Fruit fly (Drosophila melanogaster) ovary, adult (tissue): ENCODE results near the gene CG2938.
"Not testable (repeated sequence)": the region's sequence is repeated elsewhere in the genome, so short reads cannot be mapped to it uniquely, and the experiment has no call there.

ENCODE experiments used
- CG17801 ChIP-seq: fragments of 200-800 bp; optimal IDR thresholded peaks from 2 replicates; lab custom pipeline; 2019; ENCODE audit warnings: missing biosample characterization, mild to moderate bottlenecking, missing genetic modification characterization, moderate library complexity; ENCODE audit not compliant: partially characterized antibody

CG2938 gene

DNA sequence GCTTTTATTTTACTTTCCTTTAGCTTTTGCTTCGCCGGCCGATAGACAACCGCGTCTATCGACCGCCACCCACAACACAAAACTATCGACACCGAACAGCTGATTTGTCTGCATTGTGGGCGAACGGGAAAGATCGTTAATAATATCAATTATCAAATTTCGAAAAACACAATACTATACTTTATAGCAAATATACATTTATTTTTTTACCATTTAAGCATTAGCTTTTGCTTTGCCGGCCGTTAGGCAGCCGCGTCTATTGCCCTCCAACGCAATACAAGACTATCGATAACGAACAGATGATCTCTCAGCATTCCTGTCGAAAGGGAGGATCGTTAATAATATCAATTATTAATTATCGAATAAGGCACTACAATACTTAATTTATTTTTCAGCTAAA lies at the start of gene CG2938, which contains the start of gene Glos:
CG2938 (minus strand) TSS at position 296 of the 400 bp plus-strand sequence.
Glos (plus strand) TSS at position 344 of the 400 bp plus-strand sequence.
- peak; percentile 11 for TF ChIP-seq CG17801 (GFP tag; lab: Kevin White, UChicago)

DNA sequence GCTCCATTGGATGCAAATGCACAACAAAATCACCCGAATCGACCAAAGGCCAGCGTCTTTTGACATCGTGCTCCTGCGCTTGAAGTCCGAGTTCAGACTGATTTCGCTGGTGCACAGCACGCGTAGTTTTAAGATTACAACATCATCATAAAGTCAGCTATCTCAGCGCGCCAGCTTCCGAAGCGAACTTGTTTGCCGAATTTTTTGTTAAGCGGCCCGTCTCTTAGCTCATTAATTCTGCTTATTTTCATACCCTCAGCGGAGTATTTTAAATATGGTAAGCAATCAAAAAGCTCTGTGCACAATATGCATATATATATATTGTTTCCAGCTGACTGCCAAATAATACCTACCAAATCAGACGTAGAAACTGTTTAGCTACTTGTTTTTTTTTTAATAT lies 35.0 kb upstream of the CG2938 start, which contains the start of gene CG6414:
CG6414 (minus strand) TSS at position 101 of the 400 bp plus-strand sequence.
- no peak for TF ChIP-seq CG17801 (GFP tag; lab: Kevin White, UChicago)

- TF ChIP-seq CG17801 (GFP tag; lab: Kevin White, UChicago), result peak; percentile 50
Measured at dm6 chrX:3968346-3969044, 32.2 kb upstream of the CG2938 start, which contains the start of gene CG6428. TSS of gene CG6428 (minus strand) at chrX:3968655.

DNA sequence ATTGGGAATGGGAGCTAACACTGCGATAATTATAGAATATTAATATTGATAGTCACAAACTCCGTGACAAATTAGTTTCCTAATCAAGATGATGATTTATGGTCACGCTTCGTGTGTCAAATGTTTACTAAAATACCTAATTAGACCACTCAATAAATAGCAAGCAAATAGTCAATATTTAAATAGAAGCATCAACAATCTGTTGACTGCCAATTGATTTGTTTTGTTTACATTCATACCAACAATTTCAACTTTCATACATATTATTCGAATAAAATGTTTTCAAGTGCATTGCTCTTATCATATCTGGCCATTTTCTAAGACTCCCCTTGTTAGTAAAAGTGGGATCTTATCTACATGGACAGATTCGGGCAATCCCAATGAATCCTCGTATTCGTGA lies 31.3 kb upstream of the CG2938 start:
- TF ChIP-seq CG17801 (GFP tag; lab: Kevin White, UChicago), result no peak

- peak; percentile 23 for TF ChIP-seq CG17801 (GFP tag; lab: Kevin White, UChicago)
Measured at dm6 chrX:3964965-3965420, 28.7 kb upstream of the CG2938 start, which contains the start of gene lva. TSS of gene lva (minus strand) at chrX:3965327.

dm6 chrX:3950199-3950645 lies 14.0 kb upstream of the CG2938 start:
- peak; percentile 10 for TF ChIP-seq CG17801 (GFP tag; lab: Kevin White, UChicago)

- TF ChIP-seq CG17801 (GFP tag; lab: Kevin White, UChicago), result peak; percentile 8
Measured at dm6 chrX:3949409-3950178, 13.3 kb upstream of the CG2938 start.

DNA sequence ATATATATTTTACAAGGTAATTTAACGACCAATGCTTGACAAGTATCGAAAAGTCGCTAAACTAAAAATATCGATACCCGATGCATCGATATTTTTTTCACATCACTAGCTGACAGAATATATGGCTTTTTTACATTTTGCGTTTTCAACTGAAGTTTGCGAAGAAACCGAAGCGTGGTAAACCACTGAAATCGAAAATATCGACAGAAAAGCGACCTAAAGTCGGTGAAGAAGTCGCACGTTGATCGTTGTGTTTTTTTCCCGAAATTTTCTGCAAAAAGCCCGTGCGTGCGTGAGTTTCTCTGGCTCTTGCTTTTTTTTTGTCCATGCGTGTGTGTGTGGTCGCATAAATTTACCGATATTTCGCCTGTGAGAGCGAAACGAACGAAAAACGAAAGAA lies 12.6 kb upstream of the CG2938 start, which contains the start of gene Vap33:
Vap33 (plus strand) TSS at position 87 of the 400 bp plus-strand sequence.
- TF ChIP-seq CG17801 (GFP tag; lab: Kevin White, UChicago), result no peak

- TF ChIP-seq CG17801 (GFP tag; lab: Kevin White, UChicago), result not testable (repeated sequence)
Measured at dm6 chrX:3944743-3945142, 8.5 kb upstream of the CG2938 start, which contains the start of gene Gem4c. TSS of gene Gem4c (plus strand) at chrX:3945043.

DNA sequence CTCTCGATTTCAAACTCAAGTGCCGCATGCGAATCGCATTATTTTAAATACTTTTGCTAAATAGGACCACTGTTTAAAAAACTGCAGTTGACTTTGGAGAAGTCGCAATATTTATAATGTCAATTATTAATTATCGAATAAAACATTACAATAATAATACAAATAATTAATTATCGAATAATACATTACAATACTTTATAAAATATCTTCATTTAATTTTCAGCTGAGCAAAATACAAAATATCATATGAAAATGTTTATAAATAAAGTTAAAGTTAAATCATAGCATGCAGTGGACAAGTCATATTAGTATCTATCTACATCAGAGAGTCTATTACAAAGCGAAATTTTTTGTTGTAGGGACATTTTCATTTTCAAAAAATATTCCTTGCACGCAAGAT lies 4.3 kb upstream of the CG2938 start, which contains the start of gene Gem4b:
Gem4b (plus strand) TSS at position 301 of the 400 bp plus-strand sequence.
- TF ChIP-seq CG17801 (GFP tag; lab: Kevin White, UChicago), result not testable (repeated sequence)

DNA sequence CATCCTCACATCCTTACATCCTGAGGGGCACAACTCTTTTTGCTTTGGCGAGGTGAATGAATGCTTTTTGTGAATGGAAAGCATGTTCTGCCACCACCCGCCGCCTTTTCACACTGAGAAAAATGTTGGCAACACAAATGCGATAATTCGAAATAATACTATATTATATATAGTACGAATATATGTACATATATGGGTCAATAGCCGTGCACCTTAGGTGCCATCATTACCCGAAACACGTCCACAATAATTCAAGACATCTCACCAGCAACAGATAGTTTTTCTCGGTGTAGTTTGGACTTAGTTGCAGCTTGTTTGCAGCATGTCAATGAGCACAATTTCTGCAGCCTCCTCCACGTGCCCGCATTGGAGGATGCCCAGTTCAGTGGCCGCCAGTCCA lies 4.6 kb downstream of the CG2938 start:
- TF ChIP-seq CG17801 (GFP tag; lab: Kevin White, UChicago), result no peak

DNA sequence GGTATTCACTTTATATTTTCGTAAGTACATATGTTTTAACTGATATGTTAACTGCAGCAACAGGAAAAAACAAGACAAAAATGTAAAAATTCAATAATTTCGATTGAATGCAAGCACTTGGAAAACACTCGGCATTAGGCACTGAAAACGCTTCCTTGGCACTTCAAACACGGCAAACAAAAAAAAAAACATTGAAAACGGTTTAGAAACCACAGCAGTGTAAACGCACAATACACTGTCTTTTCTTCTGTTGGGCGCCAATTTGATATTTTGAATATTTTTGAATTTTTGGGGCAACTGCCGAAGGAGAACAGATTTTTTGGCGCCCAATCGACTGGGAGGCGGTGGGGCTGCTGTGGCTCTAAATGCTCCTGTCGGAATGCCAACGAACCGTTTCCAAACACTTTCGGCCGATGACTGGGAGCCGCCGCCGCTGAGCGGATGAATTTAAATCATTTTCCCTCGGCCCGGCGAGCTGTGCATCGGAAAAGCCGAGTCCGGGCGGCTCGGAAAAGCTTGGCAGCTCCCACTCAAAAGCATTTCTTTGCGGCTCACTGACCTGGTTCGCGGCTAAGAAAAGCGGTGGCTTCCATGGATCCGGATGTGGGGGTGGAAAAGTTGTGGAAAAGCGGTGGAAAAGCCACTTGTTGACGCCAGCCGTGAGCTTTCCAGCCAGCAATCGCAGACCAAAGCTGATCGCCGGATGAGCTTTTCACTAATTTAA lies 5.6 kb downstream of the CG2938 start, which contains the start of gene CG42541:
CG42541 (minus strand) TSS at position 51 of the 724 bp plus-strand sequence.
- no peak for TF ChIP-seq CG17801 (GFP tag; lab: Kevin White, UChicago)

DNA sequence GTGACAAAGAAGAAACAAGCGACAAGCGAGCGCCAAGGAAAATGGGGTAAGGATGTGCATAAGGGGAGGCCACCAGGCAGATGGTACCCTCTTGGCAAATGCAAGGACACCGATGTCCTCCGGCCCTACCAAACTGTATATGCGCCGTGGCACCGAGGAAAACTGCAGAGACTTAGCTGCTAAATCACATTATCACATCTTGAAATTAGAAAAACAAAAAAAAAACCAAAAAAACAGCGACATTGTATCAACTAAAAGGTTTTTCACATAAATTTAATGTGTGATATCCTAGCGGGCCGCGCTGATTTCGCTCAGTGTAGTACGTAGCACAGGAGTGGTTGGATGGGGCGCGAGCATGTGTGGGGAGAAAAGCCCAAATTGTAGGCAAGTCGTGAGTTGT lies 7.7 kb downstream of the CG2938 start:
- TF ChIP-seq CG17801 (GFP tag; lab: Kevin White, UChicago), result no peak

- TF ChIP-seq CG17801 (GFP tag; lab: Kevin White, UChicago), result no peak
Measured at dm6 chrX:3901926-3902325, 34.3 kb downstream of the CG2938 start.
